Worm (Caenorhabditis elegans): ENCODE results near the gene mai-1.

Gene mai-1

ce11 chrX:3089894-3090414 lies 26.4 kb downstream of the mai-1 start (continued):
- TF ChIP-seq fkh-10 (GFP tag; optimal IDR thresholded peaks at IDR 0.05) (peak; percentile 34), swsn-7 (tag; optimal IDR thresholded peaks at IDR 0.05) (peak; percentile 40), tbx-2 (tag; optimal IDR thresholded peaks at IDR 0.05) (peak; percentile 54), snu-23 (GFP tag; optimal IDR thresholded peaks at IDR 0.05) (peak; percentile 66), hlh-4 (tag; optimal IDR thresholded peaks at IDR 0.05) (no peak), xbp-1 (tag; optimal IDR thresholded peaks at IDR 0.05) (no peak), blmp-1 (tag; optimal IDR thresholded peaks at IDR 0.05) (peak; percentile 14), ztf-11 (tag; optimal IDR thresholded peaks at IDR 0.05) (no peak), tlp-1 (tag; optimal IDR thresholded peaks at IDR 0.05) (no peak), elt-3 (tag; optimal IDR thresholded peaks at IDR 0.05) (peak in 5 of 6 experiments; percentile 25 to 72 (median 42)), pag-3 (tag; optimal IDR thresholded peaks at IDR 0.05; ENCODE audit: borderline replicate concordance, insufficient read depth) (peak; percentile 24), grh-1 (GFP tag; IDR thresholded peaks at IDR 0.05) (no peak), lin-13 (GFP tag; optimal IDR thresholded peaks at IDR 0.05) (no peak), nhr-90 (tag; optimal IDR thresholded peaks at IDR 0.05; ENCODE audit: poor library complexity) (peak; percentile 35)

DNA sequence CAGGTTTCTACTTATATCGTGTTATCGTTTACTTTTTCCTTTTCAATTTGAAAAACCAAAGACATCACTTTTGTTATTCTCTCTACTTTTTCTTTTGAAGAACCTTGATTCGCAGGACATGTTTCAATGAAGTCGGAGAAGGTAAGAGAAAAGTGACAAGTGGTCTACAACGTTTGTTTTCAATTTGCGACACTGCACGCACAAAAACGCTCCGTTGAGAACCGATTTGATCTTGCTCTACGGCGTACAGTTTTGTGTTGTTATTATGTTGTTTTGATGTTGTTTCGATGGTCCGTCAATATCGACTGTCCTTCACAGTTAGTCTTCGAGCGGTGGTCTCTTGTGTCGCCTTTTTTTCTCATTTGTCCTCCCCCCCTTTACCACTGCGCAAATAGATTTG lies 27.0 kb downstream of the mai-1 start, which contains the start of gene pccb-1:
pccb-1 (plus strand) TSS at position 127 of the 400 bp plus-strand sequence.
- TF ChIP-seq lin-15B (tag; optimal IDR thresholded peaks at IDR 0.05) (no peak), C34B4.2 (tag; optimal IDR thresholded peaks at IDR 0.05) (no peak), blmp-1 (tag; optimal IDR thresholded peaks at IDR 0.05) (peak; percentile 54), fkh-4 (tag; optimal IDR thresholded peaks at IDR 0.05; ENCODE audit: borderline replicate concordance) (no peak), skn-1 (tag; optimal IDR thresholded peaks at IDR 0.05) (no peak), nhr-76 (tag; optimal IDR thresholded peaks at IDR 0.05) (no peak), F16B12.6 (tag; optimal IDR thresholded peaks at IDR 0.05) (no peak), nhr-85 (tag) (no peak), unc-30 (tag; optimal IDR thresholded peaks at IDR 0.05) (no peak), ets-5 (GFP tag; IDR thresholded peaks at IDR 0.05) (no peak), efl-1 (optimal IDR thresholded peaks at IDR 0.05) (no peak), efl-1 (GFP tag; optimal IDR thresholded peaks at IDR 0.05 in 1 of 2) (peak in 1 of 2 experiments; percentile 91), rnt-1 (tag; optimal IDR thresholded peaks at IDR 0.05) (no peak), efl-3 (GFP tag; optimal IDR thresholded peaks at IDR 0.05) (no peak), swsn-7 (tag; optimal IDR thresholded peaks at IDR 0.05) (no peak), nhr-12 (tag; optimal IDR thresholded peaks at IDR 0.05) (no peak), dpl-1 (GFP tag; optimal IDR thresholded peaks at IDR 0.05) (peak in 1 of 3 experiments; percentile 10), C04F5.9 (tag; optimal IDR thresholded peaks at IDR 0.05) (no peak), pag-3 (tag; optimal IDR thresholded peaks at IDR 0.05; ENCODE audit: borderline replicate concordance, insufficient read depth) (no peak), pqm-1 (tag; optimal IDR thresholded peaks at IDR 0.05) (no peak), irx-1 (tag; optimal IDR thresholded peaks at IDR 0.05) (no peak), egl-13 (tag; optimal IDR thresholded peaks at IDR 0.05) (no peak), hpl-2 (GFP tag; optimal IDR thresholded peaks at IDR 0.05) (no peak), ceh-63 (GFP tag; optimal IDR thresholded peaks at IDR 0.05) (no peak)

DNA sequence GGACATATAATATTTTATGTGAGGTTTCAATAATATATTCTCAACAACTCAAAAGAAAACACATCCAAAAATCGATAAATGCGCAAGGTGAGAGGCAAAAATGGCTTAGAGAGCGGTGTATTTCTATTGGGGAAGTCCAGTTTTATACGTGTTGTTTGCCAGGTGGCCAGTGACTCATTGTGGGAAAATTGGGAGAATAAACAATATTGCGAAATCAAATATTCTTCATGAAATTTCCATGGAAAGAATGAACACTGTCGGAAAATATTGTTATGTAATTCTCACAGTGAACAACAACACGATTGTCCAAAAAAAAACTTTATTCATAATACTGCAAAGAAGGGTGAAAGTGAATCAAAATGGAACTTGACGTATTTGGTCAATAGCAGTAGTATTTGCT lies 28.7 kb downstream of the mai-1 start:
- TF ChIP-seq ceh-88 (GFP tag; IDR thresholded peaks at IDR 0.05), result no peak
- TF ChIP-seq lin-13 (GFP tag; optimal IDR thresholded peaks at IDR 0.05), result no peak
- TF ChIP-seq grh-1 (GFP tag; IDR thresholded peaks at IDR 0.05), result no peak
- TF ChIP-seq efl-1 (optimal IDR thresholded peaks at IDR 0.05), result no peak
- peak in 1 of 2 experiments; percentile 60 for TF ChIP-seq efl-1 (GFP tag; optimal IDR thresholded peaks at IDR 0.05 in 1 of 2)
- no peak for TF ChIP-seq snu-23 (GFP tag; optimal IDR thresholded peaks at IDR 0.05)
- TF ChIP-seq ces-1 (GFP tag; optimal IDR thresholded peaks at IDR 0.05), result no peak

DNA sequence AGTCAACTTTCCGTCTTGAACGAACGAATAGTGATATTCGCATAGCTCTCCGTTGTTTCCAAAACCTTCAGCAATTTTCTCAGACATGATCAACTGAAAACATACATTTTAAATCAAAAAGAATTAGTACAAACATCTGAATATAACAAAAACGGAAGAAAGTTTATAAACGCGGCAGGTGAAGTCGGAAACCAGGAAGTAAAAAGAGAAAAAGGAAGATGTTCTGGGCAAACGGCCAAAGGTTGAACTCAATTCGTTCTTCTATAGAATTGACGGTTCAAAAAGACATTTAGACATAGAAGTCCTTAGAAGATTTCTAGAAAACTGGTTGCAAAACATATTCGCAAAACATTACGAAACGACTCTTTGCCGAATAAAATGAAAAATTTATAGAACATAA lies 29.1 kb downstream of the mai-1 start, which contains the start of gene F52E4.5:
F52E4.5 (minus strand) TSS at position 101 of the 400 bp plus-strand sequence.
- TF ChIP-seq unc-98 (GFP tag; IDR thresholded peaks at IDR 0.05), result no peak
- TF ChIP-seq swsn-7 (tag; optimal IDR thresholded peaks at IDR 0.05), result no peak
- TF ChIP-seq blmp-1 (tag; optimal IDR thresholded peaks at IDR 0.05), result no peak
- no peak for TF ChIP-seq ceh-8 (GFP tag; optimal IDR thresholded peaks at IDR 0.05)
- TF ChIP-seq rnt-1 (tag; optimal IDR thresholded peaks at IDR 0.05), result no peak
- TF ChIP-seq pqm-1 (tag; optimal IDR thresholded peaks at IDR 0.05), result no peak
- TF ChIP-seq nhr-90 (tag; optimal IDR thresholded peaks at IDR 0.05; ENCODE audit: poor library complexity), result no peak
- TF ChIP-seq ceh-63 (GFP tag; optimal IDR thresholded peaks at IDR 0.05), result no peak
- no peak for TF ChIP-seq dsc-1 (tag; optimal IDR thresholded peaks at IDR 0.05)
- TF ChIP-seq hlh-4 (tag; optimal IDR thresholded peaks at IDR 0.05), result no peak
- TF ChIP-seq nhr-12 (tag; optimal IDR thresholded peaks at IDR 0.05), result no peak
- TF ChIP-seq hpl-2 (GFP tag; optimal IDR thresholded peaks at IDR 0.05), result no peak
- no peak for TF ChIP-seq lin-14 (GFP tag; optimal IDR thresholded peaks at IDR 0.05)
- TF ChIP-seq C16A3.4 (tag; optimal IDR thresholded peaks at IDR 0.05), result no peak
- no peak for TF ChIP-seq egl-13 (tag; optimal IDR thresholded peaks at IDR 0.05)
- no peak for TF ChIP-seq efl-1 (optimal IDR thresholded peaks at IDR 0.05)
- no peak for TF ChIP-seq efl-1 (GFP tag; optimal IDR thresholded peaks at IDR 0.05 in 1 of 2)
